Worm (Caenorhabditis elegans): ENCODE data around the gene ZK54.3.
A peak's percentile ranks its signal among the peaks of the same experiment; 100 is the strongest.

ce11 chrX:17421532-17422078, 45.2 kb downstream of the ZK54.3 start, which contains the start of gene osm-11:
- TF ChIP-seq daf-12 (tag; optimal IDR thresholded peaks at IDR 0.05) = no peak
- TF ChIP-seq lin-39 (tag; optimal IDR thresholded peaks at IDR 0.05) = no peak
- TF ChIP-seq aha-1 (tag) = no peak
- TF ChIP-seq nhr-28 (tag; optimal IDR thresholded peaks at IDR 0.05) = peak; percentile 87
